Worm (Caenorhabditis elegans) whole organism, L2 larva: Measurements from ENCODE around the gene T26H8.4.

Experiments used
- Y55F3AM.14 ChIP-seq: fragments of 200-800 bp; sonication (Bioruptor generic); optimal IDR thresholded peaks from 2 replicates; lab custom pipeline; 2018; ENCODE audit warnings: mild to moderate bottlenecking, missing genetic modification characterization, missing compliant biosample characterization
- ZK546.5 ChIP-seq: sonication (generic microtip); optimal IDR thresholded peaks from 2 replicates; lab custom pipeline; 2017; ENCODE audit warnings: missing biosample characterization, missing genetic modification characterization
- ceh-82 ChIP-seq: fragments of 150-350 bp; optimal IDR thresholded peaks from 2 replicates; lab custom pipeline; 2014; ENCODE audit warnings: missing biosample characterization, missing genetic modification characterization
- egl-27 ChIP-seq: sonication (generic microtip); optimal IDR thresholded peaks from 3 replicates; lab custom pipeline; 2017; ENCODE audit warnings: missing biosample characterization, missing genetic modification reagents, missing genetic modification characterization
- fos-1 ChIP-seq: fragments of 150-350 bp; optimal IDR thresholded peaks from 2 replicates; lab custom pipeline; 2014; ENCODE audit warnings: missing biosample characterization, missing genetic modification characterization
- gmeb-1 ChIP-seq: fragments of 150-350 bp; optimal IDR thresholded peaks from 2 replicates; lab custom pipeline; 2014; ENCODE audit warnings: missing biosample characterization, missing genetic modification characterization
- nhr-11 ChIP-seq: fragments of 150-350 bp; optimal IDR thresholded peaks from 2 replicates; lab custom pipeline; 2014; ENCODE audit warnings: missing biosample characterization, missing genetic modification characterization
- nhr-12 ChIP-seq: fragments of 150-350 bp; optimal IDR thresholded peaks from 2 replicates; lab custom pipeline; 2014; ENCODE audit warnings: missing biosample characterization, missing genetic modification characterization
- nhr-129 ChIP-seq: fragments of 150-350 bp; optimal IDR thresholded peaks from 2 replicates; lab custom pipeline; 2014; ENCODE audit warnings: missing biosample characterization, missing genetic modification characterization
- nhr-237 ChIP-seq: fragments of 150-350 bp; optimal IDR thresholded peaks from 2 replicates; lab custom pipeline; 2014; ENCODE audit warnings: missing biosample characterization, missing genetic modification characterization
- nhr-6 ChIP-seq: fragments of 150-350 bp; optimal IDR thresholded peaks from 2 replicates; lab custom pipeline; 2014; ENCODE audit warnings: missing biosample characterization, missing genetic modification characterization
- sem-4 ChIP-seq: fragments of 150-350 bp; optimal IDR thresholded peaks from 2 replicates; lab custom pipeline; 2014; ENCODE audit warnings: missing biosample characterization, missing genetic modification reagents, missing genetic modification characterization

ce11 chrV:15318638-15319037 is 12.0 kb upstream of the T26H8.4 start, which contains the start of gene nhr-291:
- TF ChIP-seq nhr-12 (no peak), fos-1 (tag; lab: Kevin White, UChicago) (peak; percentile 99), egl-27 (tag; lab: Kevin White, UChicago) (peak; percentile 35), ZK546.5 (tag; lab: Kevin White, UChicago) (no peak), ceh-82 (no peak), nhr-11 (no peak), nhr-237 (no peak), Y55F3AM.14 (GFP tag; lab: Kevin White, UChicago) (no peak), nhr-129 (tag; lab: Kevin White, UChicago) (no peak), gmeb-1 (peak; percentile 42), nhr-6 (tag; lab: Kevin White, UChicago) (no peak), sem-4 (tag; lab: Kevin White, UChicago) (no peak)
